Fruit fly (Drosophila melanogaster) whole organism, embryonic: Measurements from ENCODE around the gene CG32437.

Experiments used
- CG12104 ChIP-seq: fragments of 200-800 bp; sonication (Bioruptor generic); optimal IDR thresholded peaks from 3 replicates; lab custom pipeline; 2016; ENCODE audit warnings: missing biosample characterization, missing genetic modification characterization
- CG13894 ChIP-seq: fragments of 200-800 bp; sonication (Bioruptor generic); optimal IDR thresholded peaks from 3 replicates; lab custom pipeline; 2018; ENCODE audit warnings: missing biosample characterization, mild to moderate bottlenecking, missing genetic modification characterization, moderate library complexity
- CG14441 ChIP-seq: fragments of 200-800 bp; sonication (Bioruptor generic); IDR thresholded peaks from 2 replicates; pipeline ENCODE4 v1.3.6; 2022; ENCODE audit warnings: missing biosample characterization, missing genetic modification characterization
- CG14860 ChIP-seq: fragments of 200-800 bp; sonication (Bioruptor generic); IDR thresholded peaks from 3 replicates; pipeline ENCODE4 v1.3.6; 2022; ENCODE audit warnings: missing biosample characterization, missing genetic modification characterization; ENCODE audit not compliant: partially characterized antibody
- CG16813 ChIP-seq: fragments of 200-800 bp; sonication (Bioruptor generic); IDR thresholded peaks from 3 replicates; pipeline ENCODE4 v1.3.6; 2022; ENCODE audit warnings: missing biosample characterization, missing genetic modification characterization; ENCODE audit not compliant: partially characterized antibody
- CG17912 ChIP-seq: fragments of 200-800 bp; sonication (Bioruptor generic); optimal IDR thresholded peaks from 2 replicates; lab custom pipeline; 2018; ENCODE audit warnings: missing biosample characterization, mild to moderate bottlenecking, missing genetic modification characterization
- CG18011 ChIP-seq: fragments of 200-800 bp; sonication (Bioruptor generic); optimal IDR thresholded peaks from 2 replicates; lab custom pipeline; 2017; ENCODE audit warnings: missing biosample characterization, missing genetic modification characterization, mild to moderate bottlenecking, moderate library complexity, missing genotype
- CG18262 ChIP-seq: fragments of 200-800 bp; optimal IDR thresholded peaks from 3 replicates; lab custom pipeline; 2019; ENCODE audit warnings: missing biosample characterization, mild to moderate bottlenecking, missing genetic modification characterization, moderate library complexity
- CG18764 ChIP-seq: fragments of 200-800 bp; sonication (Bioruptor generic); optimal IDR thresholded peaks from 3 replicates; lab custom pipeline; 2016; ENCODE audit warnings: missing biosample characterization, missing genetic modification characterization
- CG2116 ChIP-seq: fragments of 200-800 bp; sonication (Bioruptor generic); optimal IDR thresholded peaks from 3 replicates; lab custom pipeline; 2018; ENCODE audit warnings: missing biosample characterization, mild to moderate bottlenecking, missing genetic modification characterization
- CG2120 ChIP-seq: fragments of 200-800 bp; sonication (Bioruptor generic); optimal IDR thresholded peaks from 3 replicates; lab custom pipeline; 2016; ENCODE audit warnings: missing biosample characterization, missing genetic modification characterization
- CG2875 ChIP-seq: fragments of 200-800 bp; sonication (Bioruptor generic); optimal IDR thresholded peaks from 2 replicates; lab custom pipeline; 2017; ENCODE audit warnings: missing biosample characterization, mild to moderate bottlenecking, missing genetic modification characterization, missing genetic modification reagents
- CG2889 ChIP-seq: fragments of 200-800 bp; sonication (Bioruptor generic); IDR thresholded peaks from 3 replicates; pipeline ENCODE4 v1.3.6; 2022; ENCODE audit warnings: missing biosample characterization, missing genetic modification characterization
- CG3995 ChIP-seq: fragments of 200-800 bp; sonication (Bioruptor generic); optimal IDR thresholded peaks from 3 replicates; lab custom pipeline; 2016; ENCODE audit warnings: missing biosample characterization, missing genetic modification characterization
- CG6689 ChIP-seq: fragments of 200-800 bp; sonication (Bioruptor generic); IDR thresholded peaks from 2 replicates; pipeline ENCODE4 v1.3.6; 2022; ENCODE audit warnings: missing biosample characterization, missing genetic modification characterization
- CG8765 ChIP-seq: fragments of 200-800 bp; sonication (Bioruptor generic); IDR thresholded peaks from 2 replicates; pipeline ENCODE4 v1.3.6; 2022; ENCODE audit warnings: missing biosample characterization, missing genetic modification characterization
- CG9932 ChIP-seq: fragments of 200-800 bp; sonication (Bioruptor generic); IDR thresholded peaks from 2 replicates; pipeline ENCODE4 v1.3.6; 2022; ENCODE audit warnings: missing biosample characterization, missing genetic modification characterization
- CTCF ChIP-seq: fragments of 200-800 bp; sonication (Bioruptor generic); optimal IDR thresholded peaks from 2 replicates; lab custom pipeline; 2017; ENCODE audit warnings: missing biosample characterization, mild to moderate bottlenecking, missing genetic modification characterization, moderate library complexity
- D19B ChIP-seq: fragments of 200-800 bp; sonication (Bioruptor generic); optimal IDR thresholded peaks from 2 replicates; lab custom pipeline; 2017; ENCODE audit warnings: missing biosample characterization, mild to moderate bottlenecking, missing genetic modification characterization
- Deaf1 ChIP-seq: fragments of 200-800 bp; optimal IDR thresholded peaks from 3 replicates; lab custom pipeline; 2019; ENCODE audit warnings: missing biosample characterization, mild to moderate bottlenecking, missing genetic modification characterization, moderate library complexity
- Ets65A ChIP-seq: fragments of 200-800 bp; sonication (Bioruptor generic); peaks from one replicate; lab custom pipeline; 2016; ENCODE audit warnings: missing biosample characterization, missing genetic modification characterization
- GATAe ChIP-seq: fragments of 200-800 bp; sonication (Bioruptor generic); conservative IDR thresholded peaks from 2 replicates; pipeline ENCODE4 v1.3.6; 2022; ENCODE audit warnings: missing biosample characterization, missing genetic modification characterization
- H2.0 ChIP-seq: fragments of 200-800 bp; sonication (Bioruptor generic); IDR thresholded peaks from 2 replicates; pipeline ENCODE4 v1.3.6; 2022; ENCODE audit warnings: missing biosample characterization, missing genetic modification characterization
- Hsf ChIP-seq: fragments of 200-800 bp; sonication (Bioruptor generic); optimal IDR thresholded peaks from 3 replicates; lab custom pipeline; 2016; ENCODE audit warnings: missing biosample characterization, missing genetic modification characterization
- Sox102F ChIP-seq: fragments of 200-800 bp; sonication (Bioruptor generic); optimal IDR thresholded peaks from 2 replicates; lab custom pipeline; 2018; ENCODE audit warnings: missing biosample characterization, mild to moderate bottlenecking, missing genetic modification characterization, moderate library complexity
- Sry-δ ChIP-seq: fragments of 200-800 bp; sonication (Bioruptor generic); optimal IDR thresholded peaks from 2 replicates; lab custom pipeline; 2016; ENCODE audit warnings: missing biosample characterization, missing genetic modification characterization
- Tbp ChIP-seq: fragments of >200 bp; optimal IDR thresholded peaks from 2 replicates; lab custom pipeline; 2018; ENCODE audit warnings: missing biosample characterization, missing genetic modification characterization
- YL-1 ChIP-seq: fragments of 200-800 bp; sonication (Bioruptor generic); optimal IDR thresholded peaks from 3 replicates; lab custom pipeline; 2017; ENCODE audit warnings: missing biosample characterization, mild to moderate bottlenecking, missing genetic modification characterization
- chinmo ChIP-seq: fragments of 200-800 bp; sonication (Bioruptor generic); IDR thresholded peaks from 4 replicates; pipeline ENCODE4 v1.3.6; 2022; ENCODE audit warnings: missing biosample characterization, missing genetic modification characterization; ENCODE audit not compliant: partially characterized antibody
- cwo ChIP-seq: fragments of 200-800 bp; sonication (Bioruptor generic); optimal IDR thresholded peaks from 3 replicates; lab custom pipeline; 2017; ENCODE audit warnings: missing biosample characterization, missing genetic modification characterization, mild to moderate bottlenecking, moderate library complexity, missing genetic modification reagents
- dati ChIP-seq: fragments of 200-800 bp; sonication (Bioruptor generic); IDR thresholded peaks from 2 replicates; pipeline ENCODE4 v1.3.6; 2022; ENCODE audit warnings: missing biosample characterization, missing genetic modification characterization
- dimm ChIP-seq: fragments of 200-800 bp; sonication (Bioruptor generic); IDR thresholded peaks from 2 replicates; pipeline ENCODE4 v1.3.6; 2022; ENCODE audit warnings: missing biosample characterization, missing genetic modification characterization
- eve ChIP-seq, 2 experiments: fragments of >200 bp; optimal IDR thresholded peaks; 2 replicates each; lab custom pipeline; 2017; ENCODE audit warnings: missing biosample characterization in 2 of 2, missing genetic modification characterization in 2 of 2
- ewg ChIP-seq: fragments of 200-800 bp; sonication (Bioruptor generic); optimal IDR thresholded peaks from 3 replicates; lab custom pipeline; 2017; ENCODE audit warnings: mild to moderate bottlenecking, missing biosample characterization, missing genetic modification reagents, missing genetic modification characterization
- exex ChIP-seq: fragments of 200-800 bp; sonication (Bioruptor generic); optimal IDR thresholded peaks from 4 replicates; lab custom pipeline; 2018; ENCODE audit warnings: missing biosample characterization, mild to moderate bottlenecking, missing genetic modification characterization, moderate library complexity
- gsb-n ChIP-seq: fragments of 200-800 bp; sonication (Bioruptor generic); optimal IDR thresholded peaks from 3 replicates; lab custom pipeline; 2018; ENCODE audit warnings: missing biosample characterization, mild to moderate bottlenecking, missing genetic modification characterization
- hbn ChIP-seq: fragments of 200-800 bp; sonication (Bioruptor generic); IDR thresholded peaks from 2 replicates; pipeline ENCODE4 v1.3.6; 2022; ENCODE audit warnings: missing biosample characterization, missing genetic modification characterization; ENCODE audit not compliant: partially characterized antibody
- hth ChIP-seq: fragments of >200 bp; optimal IDR thresholded peaks from 2 replicates; lab custom pipeline; 2017; ENCODE audit warnings: inconsistent platforms
- lmd ChIP-seq: fragments of 200-800 bp; sonication (Bioruptor generic); IDR thresholded peaks from 2 replicates; pipeline ENCODE4 v1.3.6; 2022; ENCODE audit warnings: missing biosample characterization, missing genetic modification characterization
- odd ChIP-seq: fragments of 200-800 bp; sonication (Bioruptor generic); optimal IDR thresholded peaks from 2 replicates; lab custom pipeline; 2017; ENCODE audit warnings: missing biosample characterization, mild to moderate bottlenecking, missing genetic modification characterization
- otp ChIP-seq: fragments of 200-800 bp; sonication (Bioruptor generic); IDR thresholded peaks from 3 replicates; pipeline ENCODE4, ENCODE4 v1.3.6; 2022; ENCODE audit warnings: missing biosample characterization, missing genetic modification characterization
- sc ChIP-seq, 3 experiments: fragments of >200 bp in 2 of 3; fragments of 200-800 bp in 1 of 3; sonication (Bioruptor generic) in 1 of 3; optimal IDR thresholded peaks; 2 replicates in 2 of 3; 3 replicates in 1 of 3; lab custom pipeline; 2017; ENCODE audit warnings: mild to moderate bottlenecking in 1 of 3, missing biosample characterization in 1 of 3, missing genetic modification characterization in 1 of 3, missing genetic modification reagents in 1 of 3
- sd ChIP-seq: fragments of 200-800 bp; sonication (Bioruptor generic); optimal IDR thresholded peaks from 3 replicates; lab custom pipeline; 2018; ENCODE audit warnings: missing biosample characterization, mild to moderate bottlenecking, missing genetic modification characterization, moderate library complexity
- sens ChIP-seq: fragments of 200-800 bp; sonication (Bioruptor generic); peaks from one replicate; lab custom pipeline; 2016; ENCODE audit warnings: missing biosample characterization, missing genetic modification characterization
- slbo ChIP-seq: fragments of 200-800 bp; sonication (Bioruptor generic); IDR thresholded peaks from 2 replicates; pipeline ENCODE4 v1.3.6; 2022; ENCODE audit warnings: missing biosample characterization, missing genetic modification characterization
- tap ChIP-seq: fragments of 200-800 bp; optimal IDR thresholded peaks from 3 replicates; lab custom pipeline; 2019; ENCODE audit warnings: missing biosample characterization, mild to moderate bottlenecking, missing genetic modification characterization, moderate library complexity
- tna ChIP-seq: fragments of 200-800 bp; sonication (Bioruptor generic); IDR thresholded peaks from 2 replicates; pipeline ENCODE4 v1.3.6; 2022; ENCODE audit warnings: missing biosample characterization, missing genetic modification characterization; ENCODE audit not compliant: partially characterized antibody
- tx ChIP-seq: fragments of 200-800 bp; sonication (Bioruptor generic); optimal IDR thresholded peaks from 2 replicates; lab custom pipeline; 2016; ENCODE audit warnings: missing biosample characterization, missing genetic modification characterization
- z ChIP-seq: fragments of 200-800 bp; sonication (Bioruptor generic); IDR thresholded peaks from 3 replicates; pipeline ENCODE4 v1.3.6; 2022; ENCODE audit warnings: missing biosample characterization, missing genetic modification characterization

The CG32437 gene

DNA sequence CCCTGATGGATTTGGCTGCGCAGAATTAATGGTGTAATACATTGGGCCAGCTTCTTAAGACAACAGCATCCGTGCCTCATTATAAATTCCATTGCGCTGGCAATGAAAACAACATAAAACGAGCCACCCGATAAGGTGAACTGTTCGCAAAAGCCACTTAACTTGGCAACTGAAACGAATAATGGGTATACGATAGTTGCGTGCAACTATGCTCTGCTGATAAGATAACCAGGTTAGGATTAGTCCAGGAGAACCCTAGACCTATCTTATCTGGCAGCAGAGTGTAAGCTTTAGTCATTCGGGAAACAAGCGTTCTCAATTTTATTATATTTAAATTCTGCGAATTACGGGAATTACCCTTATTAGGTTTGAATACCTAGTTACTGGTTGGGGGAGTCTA is 32.9 kb downstream of the CG32437 start (continued):
- no peak for TF ChIP-seq CG17912 (GFP tag; lab: Kevin White, UChicago)
- no peak for TF ChIP-seq dimm (GFP tag; lab: Robert Waterston, UW)
- no peak for TF ChIP-seq gsb-n (tag; lab: Kevin White, UChicago)
- no peak for TF ChIP-seq hth (lab: Kevin White, UChicago)
- no peak for TF ChIP-seq CG2116 (GFP tag; lab: Kevin White, UChicago)
- no peak for TF ChIP-seq sc (optimal IDR thresholded peaks at IDR 0.05; lab: Kevin White, UChicago)
- no peak for TF ChIP-seq sc (GFP tag; optimal IDR thresholded peaks at IDR 0.05; lab: Kevin White, UChicago)
- TF ChIP-seq Sry-δ (GFP tag; lab: Kevin White, UChicago), result no peak
- TF ChIP-seq H2.0 (GFP tag; lab: Robert Waterston, UW), result no peak
- TF ChIP-seq tna (GFP tag; lab: Robert Waterston, UW), result peak; percentile 31; the same call in 1 of the 2 replicates
- peak; percentile 30; the same call in 1 of the 3 replicates for TF ChIP-seq CG16813 (GFP tag; lab: Robert Waterston, UW)
- no peak for TF ChIP-seq CG6689 (GFP tag; lab: Robert Waterston, UW)
- TF ChIP-seq lmd (GFP tag; lab: Robert Waterston, UW), result no peak
- no peak for TF ChIP-seq eve (GFP tag; optimal IDR thresholded peaks at IDR 0.05; lab: Kevin White, UChicago)
- TF ChIP-seq CG2875, result no peak
- TF ChIP-seq CG8765 (GFP tag; lab: Robert Waterston, UW), result no peak
- peak; percentile 68 for TF ChIP-seq D19B
- TF ChIP-seq CG18764 (GFP tag; lab: Kevin White, UChicago), result no peak
- TF ChIP-seq Hsf (GFP tag; lab: Kevin White, UChicago), result no peak
- no peak for TF ChIP-seq CTCF (GFP tag; lab: Kevin White, UChicago)
- TF ChIP-seq exex (tag; lab: Kevin White, UChicago), result peak; percentile 13
- TF ChIP-seq CG13894 (tag; lab: Kevin White, UChicago), result no peak
- TF ChIP-seq sens (GFP tag; lab: Kevin White, UChicago), result peak; percentile 32
- no peak for TF ChIP-seq CG2889 (GFP tag; lab: Robert Waterston, UW)
- no peak for TF ChIP-seq CG3995 (GFP tag; lab: Kevin White, UChicago)
- TF ChIP-seq otp, result no peak
- no peak for TF ChIP-seq odd (GFP tag; lab: Kevin White, UChicago)
- TF ChIP-seq, all 482 proteins: peak for 12

DNA sequence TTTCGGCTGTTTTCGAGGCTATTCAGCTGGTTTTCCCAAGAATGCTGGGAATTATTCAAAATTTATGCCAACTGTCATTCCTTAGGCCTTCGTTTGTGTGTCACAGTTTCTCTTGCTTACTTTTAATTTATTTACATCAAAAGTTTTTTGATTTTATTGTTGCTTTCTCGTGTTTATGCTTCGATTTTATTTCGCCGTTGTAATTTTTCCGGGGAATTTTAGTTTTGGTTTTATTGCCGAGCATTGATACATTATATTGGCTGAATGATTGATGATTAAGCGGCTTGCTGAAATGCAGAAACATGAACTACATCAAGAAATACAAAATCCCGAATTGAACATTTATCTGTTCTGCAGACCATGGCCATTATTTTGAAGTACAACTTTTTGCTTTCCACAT is 40.7 kb downstream of the CG32437 start:
- peak; percentile 22 for TF ChIP-seq sd (tag; lab: Kevin White, UChicago)
- no peak for TF ChIP-seq dati (GFP tag; lab: Robert Waterston, UW)
- TF ChIP-seq, all 482 proteins: peak for 1

dm6 chr3L:21400206-21400605 is 42.7 kb downstream of the CG32437 start:
- TF ChIP-seq CG14441 (GFP tag; lab: Robert Waterston, UW) (0 out of 2 replicates have a peak, but pooled peaks have one; percentile 27), YL-1 (GFP tag; lab: Kevin White, UChicago) (no peak), cwo (GFP tag; lab: Kevin White, UChicago) (no peak), Tbp (no peak), chinmo (GFP tag; lab: Robert Waterston, UW) (0 out of 4 replicates have a peak, but pooled peaks have one; percentile 47), GATAe (GFP tag; lab: Robert Waterston, UW) (peak; percentile 56), tx (no peak), hbn (no peak), tap (no peak), CG9932 (GFP tag; lab: Robert Waterston, UW) (peak; percentile 31; the same call in 1 of the 2 replicates), Ets65A (GFP tag; lab: Kevin White, UChicago) (peak; percentile 21), CG18011 (GFP tag; lab: Kevin White, UChicago) (no peak), CG2116 (GFP tag; lab: Kevin White, UChicago) (no peak), ewg (GFP tag; lab: Kevin White, UChicago) (no peak), Deaf1 (tag; lab: Kevin White, UChicago) (peak; percentile 15), CG2875 (no peak), Sox102F (GFP tag; lab: Kevin White, UChicago) (peak; percentile 12), sens (GFP tag; lab: Kevin White, UChicago) (peak; percentile 28), CG2120 (no peak), CG14860 (GFP tag; lab: Robert Waterston, UW) (no peak), z (GFP tag; lab: Robert Waterston, UW) (no peak), CG12104 (GFP tag; lab: Kevin White, UChicago) (no peak), slbo (GFP tag; lab: Robert Waterston, UW) (0 out of 2 replicates have a peak, but pooled peaks have one; percentile 10), CG18262 (tag; lab: Kevin White, UChicago) (no peak)
